Fruit fly (Drosophila melanogaster): ENCODE measurements around the gene Rbcn-3B.

Rbcn-3B gene

dm6 chrX:1907727-1908264, 924 bp upstream of the Rbcn-3B start, which contains the start of gene mip130:
mip130 (plus strand) TSS chrX:1908239.
- TF ChIP-seq Eip78C (GFP tag) = peak; percentile 89
- peak; percentile 25 for TF ChIP-seq net (GFP tag; optimal IDR thresholded peaks at IDR 0.05)
- TF ChIP-seq Sox102F (GFP tag; optimal IDR thresholded peaks at IDR 0.05) = peak; percentile 51
- TF ChIP-seq dac (GFP tag; optimal IDR thresholded peaks at IDR 0.05) = peak; percentile 5
- peak; percentile 37 for TF ChIP-seq Smox (GFP tag; optimal IDR thresholded peaks at IDR 0.05)
- TF ChIP-seq CG4318 (GFP tag; optimal IDR thresholded peaks at IDR 0.05) = no peak
- TF ChIP-seq Ets21C (GFP tag; optimal IDR thresholded peaks at IDR 0.05) = no peak
- peak; percentile 51 for TF ChIP-seq CG7368 (GFP tag; optimal IDR thresholded peaks at IDR 0.05)
- TF ChIP-seq CG34406 (GFP tag; optimal IDR thresholded peaks at IDR 0.05) = peak; percentile 63
- TF ChIP-seq CG11902 (GFP tag; optimal IDR thresholded peaks at IDR 0.05) = peak; percentile 43
- TF ChIP-seq Sox15 (GFP tag; optimal IDR thresholded peaks at IDR 0.05) = peak; percentile 27
- peak; percentile 17 for TF ChIP-seq dsx (GFP tag; optimal IDR thresholded peaks at IDR 0.05; ENCODE audit: poor library complexity, severe bottlenecking)
- peak; percentile 47; the same call in 2 of the 3 replicates for TF ChIP-seq CG8119 (GFP tag; IDR thresholded peaks at IDR 0.05)
- peak; percentile 27 for TF ChIP-seq CG6854 (GFP tag; optimal IDR thresholded peaks at IDR 0.05)
- no peak for TF ChIP-seq Lpt (GFP tag; optimal IDR thresholded peaks at IDR 0.05)
- TF ChIP-seq CG1621 (tag; optimal IDR thresholded peaks at IDR 0.05) = no peak
- TF ChIP-seq fd59A (GFP tag; optimal IDR thresholded peaks at IDR 0.05) = no peak
- peak; percentile 54 for TF ChIP-seq CG8632 (GFP tag; optimal IDR thresholded peaks at IDR 0.05)
- TF ChIP-seq achi (GFP tag; optimal IDR thresholded peaks at IDR 0.05) = peak; percentile 58
- TF ChIP-seq acj6 (GFP tag; optimal IDR thresholded peaks at IDR 0.05) = peak; percentile 37
- TF ChIP-seq CG10669 (GFP tag; optimal IDR thresholded peaks at IDR 0.05) = peak; percentile 61
- no peak for TF ChIP-seq Gug (GFP tag; IDR thresholded peaks at IDR 0.05)
- no peak for TF ChIP-seq CG9139 (GFP tag; optimal IDR thresholded peaks at IDR 0.05)
- peak; percentile 31 for TF ChIP-seq Hr39 (GFP tag; optimal IDR thresholded peaks at IDR 0.05)
- peak; percentile 71 for TF ChIP-seq topi (GFP tag; optimal IDR thresholded peaks at IDR 0.05)
- peak; percentile 56 for TF ChIP-seq Ets96B (tag; optimal IDR thresholded peaks at IDR 0.05)
- peak; percentile 56 for TF ChIP-seq Eip75B (GFP tag; optimal IDR thresholded peaks at IDR 0.05)
- peak; percentile 60 for TF ChIP-seq CG3919 (GFP tag; optimal IDR thresholded peaks at IDR 0.05)
- peak; percentile 45 for TF ChIP-seq CG6276 (GFP tag; optimal IDR thresholded peaks at IDR 0.05)
- TF ChIP-seq svp (GFP tag) = peak; percentile 84
- peak; percentile 43 for TF ChIP-seq lz (GFP tag; optimal IDR thresholded peaks at IDR 0.05)
- TF ChIP-seq spab (GFP tag; optimal IDR thresholded peaks at IDR 0.05) = peak; percentile 34
- peak; percentile 60 for TF ChIP-seq CG10631 (GFP tag; optimal IDR thresholded peaks at IDR 0.05)
- TF ChIP-seq CG16779 (tag; optimal IDR thresholded peaks at IDR 0.05) = peak; percentile 24
- TF ChIP-seq Sox14 (GFP tag; optimal IDR thresholded peaks at IDR 0.05) = peak; percentile 55
- peak; percentile 40 for TF ChIP-seq vri (GFP tag; optimal IDR thresholded peaks at IDR 0.05)
- peak; percentile 58 for TF ChIP-seq esn (GFP tag; optimal IDR thresholded peaks at IDR 0.05)
- 0 out of 3 replicates have a peak, but pooled peaks have one; percentile 41 for TF ChIP-seq eg (GFP tag; IDR thresholded peaks at IDR 0.05)
- TF ChIP-seq fkh (GFP tag; optimal IDR thresholded peaks at IDR 0.05) = no peak
- peak; percentile 82 for TF ChIP-seq Met (GFP tag; optimal IDR thresholded peaks at IDR 0.05)
- TF ChIP-seq Blimp-1 (GFP tag; optimal IDR thresholded peaks at IDR 0.05) = no peak
- TF ChIP-seq CG6792 (GFP tag; optimal IDR thresholded peaks at IDR 0.05) = peak; percentile 53
- TF ChIP-seq CG3032 (tag; optimal IDR thresholded peaks at IDR 0.05) = peak; percentile 60
- TF ChIP-seq salr (GFP tag; optimal IDR thresholded peaks at IDR 0.05) = no peak
- peak; percentile 27; the same call in 1 of the 3 replicates for TF ChIP-seq CG6163 (GFP tag; IDR thresholded peaks at IDR 0.05)
- TF ChIP-seq CG11294 (GFP tag; IDR thresholded peaks at IDR 0.05) = no peak
- TF ChIP-seq CG6808 (GFP tag; optimal IDR thresholded peaks at IDR 0.05) = peak; percentile 36
- no peak for TF ChIP-seq CG8319 (GFP tag; optimal IDR thresholded peaks at IDR 0.05)
- peak; percentile 62 for TF ChIP-seq CG32006 (GFP tag; optimal IDR thresholded peaks at IDR 0.05)
- TF ChIP-seq CG15336 (GFP tag; IDR thresholded peaks at IDR 0.05) = peak; percentile 69
- TF ChIP-seq CG11762 (GFP tag; optimal IDR thresholded peaks at IDR 0.05; ENCODE audit: insufficient read depth) = peak; percentile 1
